Fruit fly (Drosophila melanogaster) S2 (cell line): Measurements from ENCODE around the gene CG10445.

Source experiments
- CG8478 ChIP-seq: fragments of >200 bp; optimal IDR thresholded peaks from 2 replicates; lab custom pipeline; 2018
- CTCF ChIP-seq, 2 experiments: fragments of >200 bp; optimal IDR thresholded peaks; 2 replicates each; lab custom pipeline; 2018

- no peak for TF ChIP-seq CG8478 (lab: Kevin White, UChicago)
- no peak for TF ChIP-seq CTCF (optimal IDR thresholded peaks at IDR 0.05; lab: Kevin White, UChicago)
Measured at dm6 chr3R:7963495-7964132, 43.5 kb upstream of the CG10445 start.
